Fruit fly (Drosophila melanogaster): Measurements from ENCODE around the gene Ilp1.
"Not testable (repeated sequence)": the region's sequence is repeated elsewhere in the genome, so short reads cannot be mapped to it uniquely, and the experiment has no call there.

Gene Ilp1

DNA sequence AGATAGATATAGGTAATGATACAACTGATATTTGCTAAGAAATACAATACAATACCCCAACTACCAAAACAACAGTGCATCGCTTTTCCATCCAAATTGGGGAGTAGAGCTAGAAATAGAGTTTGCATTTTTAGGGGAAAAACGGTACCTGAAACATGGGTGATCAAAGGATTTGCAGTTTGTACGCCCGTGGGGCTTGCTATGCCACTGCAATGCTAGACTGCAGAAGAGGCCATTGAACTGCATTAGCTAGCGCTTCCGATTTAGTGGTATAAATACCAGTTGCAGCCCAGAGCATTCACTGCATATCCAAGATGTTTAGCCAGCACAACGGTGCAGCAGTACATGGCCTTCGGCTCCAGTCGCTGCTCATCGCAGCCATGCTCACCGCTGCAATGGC is at the start of gene Ilp1:
Gene Ilp1, plus strand, starts transcription at position 301 of the 400 bp plus-strand sequence.
- not testable (repeated sequence) for TF ChIP-seq pad, CG7045, CG1620 (GFP tag; optimal IDR thresholded peaks at IDR 0.05)

DNA sequence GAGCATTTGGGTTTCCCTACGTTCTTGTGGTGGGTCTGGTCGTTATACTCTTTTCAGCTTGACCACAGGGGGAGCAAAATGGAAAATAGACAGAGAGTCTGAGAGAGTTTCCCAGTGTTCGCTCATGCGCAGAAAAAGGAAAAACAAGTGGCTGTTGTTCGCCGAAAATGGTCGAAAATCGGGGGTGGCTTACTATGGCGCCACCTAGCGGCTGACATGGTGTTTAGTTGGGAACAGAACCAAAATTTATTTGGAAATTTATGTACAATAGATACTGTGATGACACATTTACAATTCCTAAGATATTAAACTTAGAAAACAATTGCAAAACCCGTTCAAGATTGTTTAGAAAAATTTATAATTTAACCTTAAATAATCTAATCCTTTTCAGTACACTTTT is 46.6 kb upstream of the Ilp1 start:
- TF ChIP-seq cnc (optimal IDR thresholded peaks at IDR 0.05) = no peak
- no peak for TF ChIP-seq ovo (GFP tag; optimal IDR thresholded peaks at IDR 0.05)
- no peak for TF ChIP-seq tj (GFP tag; optimal IDR thresholded peaks at IDR 0.05)
- TF ChIP-seq toe (GFP tag; optimal IDR thresholded peaks at IDR 0.05) = no peak
- no peak for TF ChIP-seq kay (GFP tag; ENCODE audit: borderline replicate concordance)
- TF ChIP-seq CG1620 (GFP tag; optimal IDR thresholded peaks at IDR 0.05) = no peak
- no peak for TF ChIP-seq cic (GFP tag; optimal IDR thresholded peaks at IDR 0.05)
- TF ChIP-seq CG33017 (tag; optimal IDR thresholded peaks at IDR 0.05) = no peak
- no peak for TF ChIP-seq bab1 (GFP tag; optimal IDR thresholded peaks at IDR 0.05)
- no peak for TF ChIP-seq CG7101 (tag; optimal IDR thresholded peaks at IDR 0.05)
- TF ChIP-seq CG7045 (GFP tag; optimal IDR thresholded peaks at IDR 0.05) = no peak

DNA sequence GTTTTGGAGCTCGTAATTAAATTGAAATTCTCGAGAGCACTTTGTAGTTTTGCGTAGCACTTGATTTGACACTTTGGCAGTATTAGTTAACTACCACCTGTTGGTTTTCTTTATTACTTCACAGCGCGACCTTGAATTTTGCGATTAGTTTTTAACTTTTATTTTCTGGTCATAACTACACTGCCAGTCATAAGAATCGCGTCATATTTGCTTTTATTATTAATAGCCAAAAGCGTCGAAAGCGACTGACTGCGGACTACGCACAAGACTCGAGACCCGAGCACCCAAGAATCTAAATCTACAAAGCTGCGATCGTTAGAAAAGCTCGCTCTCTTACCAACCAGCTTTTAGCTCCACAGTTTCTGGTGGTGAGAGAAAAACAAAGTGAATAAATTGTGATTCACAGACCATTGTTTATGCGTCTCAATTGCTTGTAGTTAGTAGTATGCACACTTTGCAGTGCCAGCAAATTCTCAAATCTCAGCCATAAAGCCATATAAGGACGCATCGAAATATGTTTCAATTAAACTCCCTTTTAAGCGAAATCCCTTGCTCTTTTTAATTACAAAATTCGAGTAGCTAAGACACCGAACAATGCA is 38.0 kb upstream of the Ilp1 start, which contains the start of gene CG42268:
Gene CG42268, minus strand, starts transcription at position 245 of the 599 bp plus-strand sequence.
- TF ChIP-seq toe (GFP tag; optimal IDR thresholded peaks at IDR 0.05) (no peak), CG5204 (GFP tag; optimal IDR thresholded peaks at IDR 0.05) (no peak), tj (GFP tag; optimal IDR thresholded peaks at IDR 0.05) (no peak), cnc (optimal IDR thresholded peaks at IDR 0.05) (no peak), bab1 (GFP tag; optimal IDR thresholded peaks at IDR 0.05) (no peak), pad (GFP tag; optimal IDR thresholded peaks at IDR 0.05) (peak; percentile 6), cic (GFP tag; optimal IDR thresholded peaks at IDR 0.05) (peak; percentile 57), CG12768 (GFP tag; optimal IDR thresholded peaks at IDR 0.05) (peak; percentile 37), Clk (GFP tag; optimal IDR thresholded peaks at IDR 0.05) (no peak), kay (GFP tag; ENCODE audit: borderline replicate concordance) (peak; percentile 89), CG7045 (GFP tag; optimal IDR thresholded peaks at IDR 0.05) (no peak), CG33017 (tag; optimal IDR thresholded peaks at IDR 0.05) (peak; percentile 32), CG11617 (GFP tag; optimal IDR thresholded peaks at IDR 0.05) (no peak), CG14711 (tag; optimal IDR thresholded peaks at IDR 0.05) (no peak)

DNA sequence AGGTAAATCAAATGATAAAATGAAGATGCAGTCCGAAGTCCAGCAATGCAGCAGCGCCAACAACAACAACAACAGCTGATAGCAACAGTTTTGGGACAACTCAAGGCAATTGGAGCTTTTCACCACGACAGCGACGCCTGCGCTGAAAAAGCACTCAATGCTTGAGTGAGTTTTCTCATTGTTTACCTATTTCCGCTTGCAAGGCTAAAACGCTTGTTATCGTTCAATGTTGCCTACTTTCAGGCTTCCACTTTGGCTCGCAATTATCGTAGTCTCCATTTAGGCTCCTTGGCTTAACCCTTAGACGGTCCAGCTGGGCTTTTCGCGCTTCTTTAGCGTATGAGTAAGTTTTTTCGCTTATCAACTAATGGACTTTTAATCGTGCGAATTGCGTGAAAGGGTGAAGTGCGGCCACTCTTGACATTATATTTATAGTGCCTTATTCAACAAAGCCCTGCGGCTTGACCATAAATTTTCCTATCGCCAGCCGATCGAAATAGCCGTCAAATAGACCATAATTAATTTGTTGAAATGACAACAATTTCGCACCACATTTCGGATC is 36.1 kb upstream of the Ilp1 start:
- peak; percentile 9 for TF ChIP-seq cic (GFP tag; optimal IDR thresholded peaks at IDR 0.05)
- TF ChIP-seq bab1 (GFP tag; optimal IDR thresholded peaks at IDR 0.05) = peak; percentile 25
- TF ChIP-seq CG5204 (GFP tag; optimal IDR thresholded peaks at IDR 0.05) = no peak
- TF ChIP-seq CG1620 (GFP tag; optimal IDR thresholded peaks at IDR 0.05) = peak; percentile 4
- TF ChIP-seq tj (GFP tag; optimal IDR thresholded peaks at IDR 0.05) = peak; percentile 65
- TF ChIP-seq CG11617 (GFP tag; optimal IDR thresholded peaks at IDR 0.05) = no peak

DNA sequence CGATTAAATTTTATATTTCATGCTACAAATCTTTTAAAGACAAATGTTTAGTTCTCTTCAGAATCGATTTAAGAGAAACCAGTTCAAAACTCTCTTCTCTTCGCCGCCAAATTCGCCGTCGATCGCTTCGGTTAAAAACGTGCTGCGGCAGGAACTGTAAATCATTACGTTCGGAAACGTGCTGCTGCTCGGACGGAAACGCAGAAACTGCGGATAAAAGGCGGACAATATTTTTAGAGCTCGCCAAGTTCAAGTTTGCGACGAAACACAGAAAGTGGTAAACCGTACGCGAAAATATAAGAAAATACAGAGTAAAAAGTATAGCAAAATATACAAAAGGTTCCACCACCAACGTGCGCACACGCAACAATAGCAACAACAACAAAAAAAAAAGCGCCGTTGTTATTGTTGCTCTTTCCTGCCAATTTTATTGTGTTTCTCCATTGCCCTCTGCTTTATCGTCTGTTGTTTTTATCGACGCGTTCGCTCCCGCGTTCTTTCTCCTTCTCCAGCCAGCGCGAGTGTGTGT is 34.8 kb upstream of the Ilp1 start, which contains the start of gene Ae2:
Gene Ae2, plus strand, starts transcription at position 156 of the 529 bp plus-strand sequence.
- TF ChIP-seq ovo (GFP tag; optimal IDR thresholded peaks at IDR 0.05) (peak; percentile 37), CG14711 (tag; optimal IDR thresholded peaks at IDR 0.05) (no peak), Mnt (GFP tag; optimal IDR thresholded peaks at IDR 0.05) (peak; percentile 25), pad (GFP tag; optimal IDR thresholded peaks at IDR 0.05) (peak; percentile 36), CG7101 (tag; optimal IDR thresholded peaks at IDR 0.05) (no peak), bab1 (GFP tag; optimal IDR thresholded peaks at IDR 0.05) (peak; percentile 58), tj (GFP tag; optimal IDR thresholded peaks at IDR 0.05) (peak; percentile 48), toe (GFP tag; optimal IDR thresholded peaks at IDR 0.05) (no peak), Crg-1 (GFP tag; optimal IDR thresholded peaks at IDR 0.05) (no peak)

DNA sequence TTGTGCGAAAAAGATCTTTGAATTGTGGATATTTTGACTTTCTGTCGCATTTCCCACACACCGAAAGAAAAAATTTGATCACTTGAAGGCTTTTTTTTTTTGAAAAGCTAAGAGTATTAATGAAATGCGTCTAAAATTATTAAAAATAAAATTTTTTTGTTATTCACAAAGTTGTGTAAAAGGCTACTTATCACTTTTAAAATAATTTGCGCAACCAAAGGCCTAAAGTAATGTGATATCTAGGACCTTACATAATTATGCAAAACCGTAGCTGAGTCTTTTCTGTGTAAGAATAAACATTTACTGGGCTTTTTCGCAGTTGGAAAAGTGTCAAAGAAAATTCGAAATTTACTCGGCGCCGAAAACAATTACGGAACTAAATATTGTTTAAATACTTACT is 33.9 kb upstream of the Ilp1 start:
- TF ChIP-seq Clk (GFP tag; optimal IDR thresholded peaks at IDR 0.05) (no peak), cnc (optimal IDR thresholded peaks at IDR 0.05) (no peak), pad (GFP tag; optimal IDR thresholded peaks at IDR 0.05) (no peak), kay (GFP tag; ENCODE audit: borderline replicate concordance) (peak; percentile 54)

DNA sequence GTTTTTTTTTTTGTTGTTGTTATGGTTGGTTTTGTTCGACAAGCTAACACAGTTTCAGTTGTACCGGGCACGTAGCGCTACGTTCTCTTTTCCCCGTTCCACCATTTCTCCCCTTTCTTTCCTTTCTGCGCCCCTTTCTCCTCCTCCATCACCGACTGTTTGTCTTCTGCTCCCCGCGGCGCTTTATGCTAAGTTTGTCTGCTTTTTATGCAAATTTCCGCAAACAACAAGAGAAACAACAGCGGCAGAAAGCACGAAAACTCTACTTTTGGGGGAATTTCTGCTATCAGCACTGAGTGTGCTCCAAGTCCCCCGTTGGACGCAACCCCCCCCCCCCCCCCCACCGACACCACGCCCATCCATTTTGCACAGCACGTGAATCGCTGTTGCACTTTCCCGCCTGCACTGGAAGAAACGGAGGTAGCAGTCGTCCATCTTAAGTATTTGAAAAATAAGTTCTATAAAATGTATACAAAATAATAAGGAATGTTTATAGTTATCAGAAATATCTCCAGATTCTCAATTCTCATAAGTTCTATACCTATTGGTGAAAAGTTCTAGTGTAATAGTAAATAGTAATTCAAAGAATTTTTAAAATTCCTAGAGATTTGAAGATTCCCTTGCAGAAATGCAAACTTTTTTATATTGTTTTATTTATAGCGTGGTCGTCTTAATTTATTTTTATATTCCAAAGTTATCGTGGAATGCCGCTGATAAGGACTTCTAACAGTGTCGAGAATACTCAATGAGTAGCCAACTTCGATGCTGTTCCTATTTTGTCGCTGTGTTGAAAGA is 33.1 kb upstream of the Ilp1 start:
- TF ChIP-seq Crg-1 (GFP tag; optimal IDR thresholded peaks at IDR 0.05) = no peak
- no peak for TF ChIP-seq Hr96 (GFP tag; optimal IDR thresholded peaks at IDR 0.05)
- no peak for TF ChIP-seq cic (GFP tag; optimal IDR thresholded peaks at IDR 0.05)
- TF ChIP-seq CG11617 (GFP tag; optimal IDR thresholded peaks at IDR 0.05) = no peak
- TF ChIP-seq CG14711 (tag; optimal IDR thresholded peaks at IDR 0.05) = no peak
- no peak for TF ChIP-seq kay (GFP tag; ENCODE audit: borderline replicate concordance)
- TF ChIP-seq CG12768 (GFP tag; optimal IDR thresholded peaks at IDR 0.05) = no peak
- TF ChIP-seq ovo (GFP tag; optimal IDR thresholded peaks at IDR 0.05) = no peak
- TF ChIP-seq cnc (optimal IDR thresholded peaks at IDR 0.05) = no peak
- TF ChIP-seq Clk (GFP tag; optimal IDR thresholded peaks at IDR 0.05) = no peak
- TF ChIP-seq pad (GFP tag; optimal IDR thresholded peaks at IDR 0.05) = no peak
- TF ChIP-seq CG5204 (GFP tag; optimal IDR thresholded peaks at IDR 0.05) = no peak
- TF ChIP-seq tj (GFP tag; optimal IDR thresholded peaks at IDR 0.05) = no peak
- no peak for TF ChIP-seq toe (GFP tag; optimal IDR thresholded peaks at IDR 0.05)
- no peak for TF ChIP-seq CG1620 (GFP tag; optimal IDR thresholded peaks at IDR 0.05)
